Worm (Caenorhabditis elegans): Measurements from ENCODE around the gene Y45F10D.7.

DNA sequence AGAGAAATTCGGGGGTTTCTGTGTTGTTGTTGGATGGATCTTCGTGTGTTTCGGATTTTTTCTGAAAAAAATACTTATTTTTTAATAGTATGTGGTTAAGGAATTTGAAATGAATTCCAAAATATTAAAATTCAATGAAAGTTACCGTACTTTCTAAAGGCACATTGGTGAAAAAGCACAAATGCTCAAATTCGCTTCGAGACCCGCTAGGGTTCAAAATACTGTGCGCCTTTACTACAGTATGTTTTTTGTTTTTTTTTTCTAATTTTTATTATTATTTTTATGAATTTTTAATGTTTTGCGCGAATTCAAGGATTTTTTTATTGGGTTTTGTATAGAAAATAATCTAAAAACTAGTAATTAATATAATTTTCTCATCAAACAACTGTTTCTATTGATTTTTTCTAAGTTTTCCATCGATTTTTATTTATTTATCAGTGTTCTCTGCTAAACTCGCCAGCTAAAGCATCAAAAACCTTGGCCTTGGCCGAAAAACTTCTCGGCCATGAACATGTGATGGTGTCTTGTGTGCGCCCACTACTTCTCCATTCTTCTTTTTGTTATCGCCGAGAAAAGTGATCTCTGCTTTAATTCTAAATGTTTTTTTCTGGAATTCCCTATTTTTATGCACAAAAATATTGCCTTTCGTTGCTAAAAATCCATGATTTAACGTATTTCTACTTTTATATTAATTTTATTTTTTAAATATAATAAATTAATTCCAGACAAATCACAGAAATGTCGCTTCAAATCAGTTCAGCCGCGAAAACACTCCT, 5.3 kb upstream of the Y45F10D.7 start, which contains the start of gene iscu-1:
- no peak for TF ChIP-seq him-1 (tag; optimal IDR thresholded peaks at IDR 0.05)
- TF ChIP-seq dao-5 (tag; optimal IDR thresholded peaks at IDR 0.05): no peak
- TF ChIP-seq W03F9.2 (tag; optimal IDR thresholded peaks at IDR 0.05): peak; percentile 29
